Fruit fly (Drosophila melanogaster): Measurements from ENCODE around the gene Sas-4.

- TF ChIP-seq pan (optimal IDR thresholded peaks at IDR 0.05) (no peak), Dll (optimal IDR thresholded peaks at IDR 0.05) (no peak), CG8478 (optimal IDR thresholded peaks at IDR 0.05) (no peak), usp (GFP tag; optimal IDR thresholded peaks at IDR 0.05) (no peak), psq (optimal IDR thresholded peaks at IDR 0.05) (no peak), EcR (GFP tag; optimal IDR thresholded peaks at IDR 0.05) (no peak)
Measured at dm6 chr3R:7187989-7188388, 36.8 kb downstream of the Sas-4 start.

All from whole organism.